Fruit fly (Drosophila melanogaster) whole organism, embryonic: Measurements from ENCODE around the gene Ptpmeg2.

Source experiments
- C15 ChIP-seq: fragments of 200-800 bp; sonication (Bioruptor generic); IDR thresholded peaks from 3 replicates; pipeline ENCODE4 v1.3.6; 2022; ENCODE audit warnings: missing biosample characterization, missing genetic modification characterization
- CG10147 ChIP-seq: fragments of 200-800 bp; sonication (Bioruptor generic); optimal IDR thresholded peaks from 2 replicates; lab custom pipeline; 2019; ENCODE audit warnings: missing biosample characterization, mild to moderate bottlenecking, missing genetic modification characterization, moderate library complexity
- CG10565 ChIP-seq: fragments of 200-800 bp; sonication (Bioruptor generic); optimal IDR thresholded peaks from 3 replicates; lab custom pipeline; 2016; ENCODE audit warnings: missing biosample characterization, mild to moderate bottlenecking, missing genetic modification characterization
- CG11456 ChIP-seq: fragments of 200-800 bp; sonication (Bioruptor generic); IDR thresholded peaks from 3 replicates; pipeline ENCODE4 v1.3.6; 2022; ENCODE audit warnings: missing biosample characterization, missing genetic modification characterization
- CG11696 ChIP-seq: fragments of 200-800 bp; sonication (Bioruptor generic); IDR thresholded peaks from 2 replicates; pipeline ENCODE4 v1.3.6; 2022; ENCODE audit warnings: missing biosample characterization, missing genetic modification characterization
- CG12155 ChIP-seq: fragments of 200-800 bp; sonication (Bioruptor generic); optimal IDR thresholded peaks from 3 replicates; lab custom pipeline; 2016; ENCODE audit warnings: missing biosample characterization, missing genetic modification characterization
- CG12769 ChIP-seq: fragments of 200-800 bp; sonication (Bioruptor generic); optimal IDR thresholded peaks from 2 replicates; lab custom pipeline; 2019; ENCODE audit warnings: missing biosample characterization, mild to moderate bottlenecking, missing genetic modification characterization, moderate library complexity
- CG13296 ChIP-seq: fragments of 200-800 bp; sonication (Bioruptor generic); optimal IDR thresholded peaks from 3 replicates; lab custom pipeline; 2018; ENCODE audit warnings: missing biosample characterization, mild to moderate bottlenecking, missing genetic modification characterization
- CG13894 ChIP-seq: fragments of 200-800 bp; sonication (Bioruptor generic); optimal IDR thresholded peaks from 3 replicates; lab custom pipeline; 2018; ENCODE audit warnings: missing biosample characterization, mild to moderate bottlenecking, missing genetic modification characterization, moderate library complexity
- CG17802 ChIP-seq: fragments of 200-800 bp; sonication (Bioruptor generic); optimal IDR thresholded peaks from 2 replicates; lab custom pipeline; 2018; ENCODE audit warnings: missing biosample characterization, mild to moderate bottlenecking, missing genetic modification characterization, moderate library complexity
- CG2116 ChIP-seq: fragments of 200-800 bp; sonication (Bioruptor generic); optimal IDR thresholded peaks from 3 replicates; lab custom pipeline; 2018; ENCODE audit warnings: missing biosample characterization, mild to moderate bottlenecking, missing genetic modification characterization
- CG2678 ChIP-seq: fragments of 200-800 bp; sonication (Bioruptor generic); optimal IDR thresholded peaks from 3 replicates; lab custom pipeline; 2019; ENCODE audit warnings: missing biosample characterization, mild to moderate bottlenecking, missing genetic modification characterization, moderate library complexity
- CG2889 ChIP-seq: fragments of 200-800 bp; sonication (Bioruptor generic); IDR thresholded peaks from 3 replicates; pipeline ENCODE4 v1.3.6; 2022; ENCODE audit warnings: missing biosample characterization, missing genetic modification characterization
- CG31365 ChIP-seq: fragments of 200-800 bp; sonication (Bioruptor generic); optimal IDR thresholded peaks from 2 replicates; lab custom pipeline; 2018; ENCODE audit warnings: missing biosample characterization, mild to moderate bottlenecking, missing genetic modification characterization
- CG32767 ChIP-seq: fragments of 200-800 bp; sonication (Bioruptor generic); IDR thresholded peaks from 2 replicates; pipeline ENCODE4 v1.3.6; 2022; ENCODE audit warnings: missing biosample characterization, missing genetic modification characterization
- CG3847 ChIP-seq: fragments of 200-800 bp; sonication (Bioruptor generic); IDR thresholded peaks from 2 replicates; pipeline ENCODE4 v1.3.6; 2022; ENCODE audit warnings: missing biosample characterization, missing genetic modification characterization
- CG4282 ChIP-seq: fragments of 200-800 bp; sonication (Bioruptor generic); optimal IDR thresholded peaks from 2 replicates; lab custom pipeline; 2016; ENCODE audit warnings: missing biosample characterization, missing genetic modification characterization
- CG4854 ChIP-seq: fragments of 200-800 bp; sonication (Bioruptor generic); optimal IDR thresholded peaks from 2 replicates; lab custom pipeline; 2016; ENCODE audit warnings: missing biosample characterization, missing genetic modification characterization, inconsistent platforms
- CG5953 ChIP-seq: fragments of 200-800 bp; sonication (Bioruptor generic); IDR thresholded peaks from 2 replicates; pipeline ENCODE4 v1.3.6; 2022; ENCODE audit warnings: missing biosample characterization, missing genetic modification characterization
- CG6175 ChIP-seq: fragments of 200-800 bp; sonication (Bioruptor generic); IDR thresholded peaks from 3 replicates; pipeline ENCODE4 v1.3.6; 2022; ENCODE audit warnings: missing biosample characterization, missing genetic modification characterization
- CG7357 ChIP-seq: fragments of 200-800 bp; sonication (Bioruptor generic); IDR thresholded peaks from 3 replicates; pipeline ENCODE4 v1.3.6; 2022; ENCODE audit warnings: missing biosample characterization, missing genetic modification characterization
- CoRest ChIP-seq: fragments of 200-800 bp; sonication (Bioruptor generic); optimal IDR thresholded peaks from 3 replicates; lab custom pipeline; 2018; ENCODE audit warnings: missing biosample characterization, mild to moderate bottlenecking, missing genetic modification characterization, moderate library complexity
- H15 ChIP-seq: fragments of 200-800 bp; sonication (Bioruptor generic); IDR thresholded peaks from 3 replicates; pipeline ENCODE4 v1.3.6; 2022; ENCODE audit warnings: missing biosample characterization, missing genetic modification characterization
- HHEX ChIP-seq: fragments of 200-800 bp; sonication (Bioruptor generic); optimal IDR thresholded peaks from 3 replicates; lab custom pipeline; 2017; ENCODE audit warnings: missing biosample characterization, mild to moderate bottlenecking, missing genetic modification characterization, missing genetic modification reagents
- HLH3B ChIP-seq: fragments of 200-800 bp; sonication (Bioruptor generic); IDR thresholded peaks from 2 replicates; pipeline ENCODE4 v1.3.6; 2022; ENCODE audit warnings: missing biosample characterization, missing genetic modification characterization
- Hmx ChIP-seq: fragments of 200-800 bp; sonication (Bioruptor generic); optimal IDR thresholded peaks from 2 replicates; lab custom pipeline; 2016; ENCODE audit warnings: missing biosample characterization, missing genetic modification characterization
- Hr39 ChIP-seq: fragments of >200 bp; optimal IDR thresholded peaks from 2 replicates; lab custom pipeline; 2017
- Lhr ChIP-seq: fragments of 200-800 bp; sonication (Bioruptor generic); optimal IDR thresholded peaks from 3 replicates; lab custom pipeline; 2017; ENCODE audit warnings: mild to moderate bottlenecking, missing biosample characterization, missing genetic modification reagents, missing genetic modification characterization
- Max ChIP-seq: fragments of 200-800 bp; sonication (Bioruptor generic); optimal IDR thresholded peaks from 2 replicates; lab custom pipeline; 2016; ENCODE audit warnings: missing biosample characterization, mild to moderate bottlenecking, missing genetic modification characterization
- Med ChIP-seq: fragments of 200-800 bp; sonication (Bioruptor generic); peaks from one replicate; lab custom pipeline; 2016; ENCODE audit warnings: missing biosample characterization, missing genetic modification characterization, mild to moderate bottlenecking, inconsistent platforms, moderate library complexity
- Oaz ChIP-seq: fragments of 200-800 bp; sonication (Bioruptor generic); IDR thresholded peaks from 2 replicates; pipeline ENCODE4 v1.3.6; 2022; ENCODE audit warnings: missing biosample characterization, missing genetic modification characterization
- PHDP ChIP-seq: fragments of 200-800 bp; sonication (Bioruptor generic); optimal IDR thresholded peaks from 3 replicates; lab custom pipeline; 2018; ENCODE audit warnings: missing biosample characterization, mild to moderate bottlenecking, missing genetic modification characterization, moderate library complexity
- dimm ChIP-seq: fragments of 200-800 bp; sonication (Bioruptor generic); IDR thresholded peaks from 2 replicates; pipeline ENCODE4 v1.3.6; 2022; ENCODE audit warnings: missing biosample characterization, missing genetic modification characterization
- ftz-f1 ChIP-seq: fragments of 200-800 bp; sonication (Bioruptor generic); optimal IDR thresholded peaks from 2 replicates; lab custom pipeline; 2016; ENCODE audit warnings: missing biosample characterization, missing genetic modification characterization
- gfzf ChIP-seq: fragments of 200-800 bp; sonication (Bioruptor generic); optimal IDR thresholded peaks from 2 replicates; lab custom pipeline; 2016; ENCODE audit warnings: missing biosample characterization, mild to moderate bottlenecking, missing genetic modification characterization, moderate library complexity
- hkb ChIP-seq, 2 experiments: fragments of 200-800 bp in 1 of 2; fragments of >200 bp in 1 of 2; sonication (Bioruptor generic) in 1 of 2; IDR thresholded peaks in 1 of 2; optimal IDR thresholded peaks in 1 of 2; 2 replicates each; pipeline versions ENCODE4 v1.3.6 to Lab custom; 2017 to 2022; ENCODE audit warnings: missing biosample characterization in 1 of 2, missing genetic modification characterization in 1 of 2
- hth ChIP-seq: fragments of >200 bp; optimal IDR thresholded peaks from 2 replicates; lab custom pipeline; 2017; ENCODE audit warnings: inconsistent platforms
- insv ChIP-seq, 2 experiments: fragments of 200-800 bp; sonication (Bioruptor generic); optimal IDR thresholded peaks; 3 replicates each; lab custom pipeline; 2016 to 2018; ENCODE audit warnings: missing biosample characterization in 2 of 2, missing genetic modification characterization in 2 of 2
- jumu ChIP-seq: fragments of 200-800 bp; sonication (Bioruptor generic); optimal IDR thresholded peaks from 3 replicates; lab custom pipeline; 2016; ENCODE audit warnings: missing biosample characterization, missing genetic modification characterization
- mld ChIP-seq: fragments of 200-800 bp; sonication (Bioruptor generic); IDR thresholded peaks from 3 replicates; pipeline ENCODE4 v1.3.6; 2022; ENCODE audit warnings: missing biosample characterization, missing genetic modification characterization; ENCODE audit not compliant: partially characterized antibody
- nerfin-1 ChIP-seq: fragments of 200-800 bp; sonication (Bioruptor generic); optimal IDR thresholded peaks from 3 replicates; lab custom pipeline; 2019; ENCODE audit warnings: missing biosample characterization, mild to moderate bottlenecking, missing genetic modification characterization, moderate library complexity
- otp ChIP-seq: fragments of 200-800 bp; sonication (Bioruptor generic); IDR thresholded peaks from 3 replicates; pipeline ENCODE4, ENCODE4 v1.3.6; 2022; ENCODE audit warnings: missing biosample characterization, missing genetic modification characterization
- psq ChIP-seq: fragments of 200-800 bp; sonication (Bioruptor generic); optimal IDR thresholded peaks from 2 replicates; lab custom pipeline; 2017; ENCODE audit warnings: missing biosample characterization, missing genetic modification characterization
- sc ChIP-seq, 3 experiments: fragments of >200 bp in 2 of 3; fragments of 200-800 bp in 1 of 3; sonication (Bioruptor generic) in 1 of 3; optimal IDR thresholded peaks; 2 replicates in 2 of 3; 3 replicates in 1 of 3; lab custom pipeline; 2017; ENCODE audit warnings: mild to moderate bottlenecking in 1 of 3, missing biosample characterization in 1 of 3, missing genetic modification characterization in 1 of 3, missing genetic modification reagents in 1 of 3
- sd ChIP-seq: fragments of 200-800 bp; sonication (Bioruptor generic); optimal IDR thresholded peaks from 3 replicates; lab custom pipeline; 2018; ENCODE audit warnings: missing biosample characterization, mild to moderate bottlenecking, missing genetic modification characterization, moderate library complexity
- sug ChIP-seq: fragments of 200-800 bp; optimal IDR thresholded peaks from 2 replicates; lab custom pipeline; 2019; ENCODE audit warnings: missing biosample characterization, mild to moderate bottlenecking, missing genetic modification characterization, moderate library complexity
- trh ChIP-seq: fragments of 200-800 bp; sonication (Bioruptor generic); optimal IDR thresholded peaks from 2 replicates; lab custom pipeline; 2016; ENCODE audit warnings: missing biosample characterization, missing genetic modification characterization
- vfl ChIP-seq: fragments of 200-800 bp; sonication (Bioruptor generic); optimal IDR thresholded peaks from 2 replicates; lab custom pipeline; 2016; ENCODE audit warnings: missing biosample characterization, missing genetic modification characterization
- wek ChIP-seq: fragments of 200-800 bp; sonication (Bioruptor generic); optimal IDR thresholded peaks from 3 replicates; lab custom pipeline; 2018; ENCODE audit warnings: missing biosample characterization, mild to moderate bottlenecking, missing genetic modification characterization, moderate library complexity

Ptpmeg2 gene

dm6 chrX:9584104-9584947, 74.6 kb downstream of the Ptpmeg2 start (continued):
- no peak for TF ChIP-seq CG17802 (tag; lab: Kevin White, UChicago)
- no peak for TF ChIP-seq Lhr (GFP tag; lab: Kevin White, UChicago)
- no peak for TF ChIP-seq otp (GFP tag; lab: Robert Waterston, UW)
- no peak for TF ChIP-seq gfzf (GFP tag; lab: Kevin White, UChicago)
- no peak for TF ChIP-seq vfl (GFP tag; lab: Kevin White, UChicago)
- no peak for TF ChIP-seq hth (lab: Kevin White, UChicago)
- TF ChIP-seq CG31365 = no peak
- no peak for TF ChIP-seq jumu (GFP tag; lab: Kevin White, UChicago)
- TF ChIP-seq CG6175 = no peak
- peak; percentile 46; the same call in 1 of the 2 replicates for TF ChIP-seq CG32767 (GFP tag; lab: Robert Waterston, UW)
- TF ChIP-seq HLH3B (GFP tag; lab: Robert Waterston, UW) = no peak
- peak; percentile 89 for TF ChIP-seq CG12769 (tag; lab: Kevin White, UChicago)
- TF ChIP-seq CG10147 (GFP tag; lab: Kevin White, UChicago) = peak; percentile 15
- no peak for TF ChIP-seq CG12155 (GFP tag; lab: Kevin White, UChicago)
- 0 out of 2 replicates have a peak, but pooled peaks have one; percentile 42 for TF ChIP-seq CG3847 (GFP tag; lab: Robert Waterston, UW)
- no peak for TF ChIP-seq CG11696 (GFP tag; lab: Robert Waterston, UW)
- TF ChIP-seq ftz-f1 (GFP tag; lab: Kevin White, UChicago) = peak; percentile 93
- TF ChIP-seq Med = peak; percentile 85
- no peak for TF ChIP-seq CG5953
- TF ChIP-seq hkb (optimal IDR thresholded peaks at IDR 0.05; lab: Kevin White, UChicago) = no peak
- TF ChIP-seq hkb (GFP tag; IDR thresholded peaks at IDR 0.05; lab: Robert Waterston, UW) = no peak
- no peak for TF ChIP-seq insv (GFP tag; optimal IDR thresholded peaks at IDR 0.05; lab: Kevin White, UChicago)
- TF ChIP-seq H15 (GFP tag; lab: Robert Waterston, UW) = no peak
- peak; percentile 87 for TF ChIP-seq sug (tag; lab: Kevin White, UChicago)
- TF ChIP-seq nerfin-1 = no peak
- TF ChIP-seq CG2678 = peak; percentile 37
- no peak for TF ChIP-seq CoRest (tag; lab: Kevin White, UChicago)
- no peak for TF ChIP-seq CG2889 (GFP tag; lab: Robert Waterston, UW)
- 0 out of 2 replicates have a peak, but pooled peaks have one; percentile 42 for TF ChIP-seq Oaz (GFP tag; lab: Robert Waterston, UW)
- TF ChIP-seq wek (GFP tag; lab: Kevin White, UChicago) = no peak
- TF ChIP-seq CG2116 (GFP tag; lab: Kevin White, UChicago) = no peak
- TF ChIP-seq CG10565 = no peak
- TF ChIP-seq C15 (GFP tag; lab: Robert Waterston, UW) = no peak
- no peak for TF ChIP-seq sc (optimal IDR thresholded peaks at IDR 0.05; lab: Kevin White, UChicago)
- TF ChIP-seq sc (GFP tag; optimal IDR thresholded peaks at IDR 0.05; lab: Kevin White, UChicago) = no peak
- no peak for TF ChIP-seq trh (GFP tag; lab: Kevin White, UChicago)
- no peak for TF ChIP-seq psq (GFP tag; lab: Kevin White, UChicago)
- no peak for TF ChIP-seq CG11456 (GFP tag; lab: Robert Waterston, UW)
- TF ChIP-seq dimm (GFP tag; lab: Robert Waterston, UW) = no peak
- no peak for TF ChIP-seq Hr39 (lab: Kevin White, UChicago)
- peak; percentile 91 for TF ChIP-seq sd (tag; lab: Kevin White, UChicago)
- no peak for TF ChIP-seq mld
- TF ChIP-seq Hmx (GFP tag; lab: Kevin White, UChicago) = no peak
- TF ChIP-seq CG7357 (GFP tag; lab: Robert Waterston, UW) = no peak
- no peak for TF ChIP-seq Max
- TF ChIP-seq CG4854 (GFP tag; lab: Kevin White, UChicago) = no peak
- TF ChIP-seq CG13296 (GFP tag; lab: Kevin White, UChicago) = no peak
- peak; percentile 10 for TF ChIP-seq PHDP (tag; lab: Kevin White, UChicago)
- TF ChIP-seq CG13894 = peak; percentile 84
- TF ChIP-seq CG4282 (GFP tag; lab: Kevin White, UChicago) = no peak
- TF ChIP-seq HHEX = peak; percentile 39
